Worm (Caenorhabditis elegans) whole organism, L3 larva: ENCODE results near the gene ddx-23.

Source experiments
- ama-1 ChIP-seq: fragments of 150-350 bp; optimal IDR thresholded peaks from 2 replicates; lab custom pipeline; 2018
- ceh-9 ChIP-seq: sonication (generic microtip); optimal IDR thresholded peaks from 2 replicates; lab custom pipeline; 2018; ENCODE audit warnings: missing biosample characterization, missing genetic modification characterization
- elt-1 ChIP-seq: fragments of 150-350 bp; optimal IDR thresholded peaks from 2 replicates; lab custom pipeline; 2014; ENCODE audit warnings: missing biosample characterization, missing genetic modification characterization
- nhr-237 ChIP-seq: fragments of 150-350 bp; optimal IDR thresholded peaks from 2 replicates; lab custom pipeline; 2014; ENCODE audit warnings: missing biosample characterization, missing genetic modification characterization
- unc-62 ChIP-seq: fragments of 150-350 bp; sonication (generic microtip); optimal IDR thresholded peaks from 4 replicates; lab custom pipeline; 2014; ENCODE audit warnings: missing biosample characterization, missing genetic modification reagents, missing genetic modification characterization

- TF ChIP-seq elt-1 (tag; lab: Kevin White, UChicago) (no peak), ceh-9 (tag; lab: Kevin White, UChicago) (no peak), ama-1 (lab: Kevin White, UChicago) (no peak), nhr-237 (no peak), unc-62 (GFP tag; lab: Kevin White, UChicago) (no peak)
Observed at ce11 chrIII:5841676-5842075, 11.4 kb downstream of the ddx-23 start.
